Fruit fly (Drosophila melanogaster) whole organism, embryonic: Measurements from ENCODE around the gene CG31952.

Experiments used
- Asciz ChIP-seq: fragments of 200-800 bp; sonication (Bioruptor generic); optimal IDR thresholded peaks from 2 replicates; lab custom pipeline; 2017; ENCODE audit warnings: missing biosample characterization, mild to moderate bottlenecking, missing genetic modification characterization, missing genetic modification reagents
- Atf3 ChIP-seq: fragments of 200-800 bp; sonication (Bioruptor generic); optimal IDR thresholded peaks from 3 replicates; lab custom pipeline; 2016; ENCODE audit warnings: missing biosample characterization, missing genetic modification characterization
- BEAF-32 ChIP-seq: fragments of 200-800 bp; sonication (Bioruptor generic); optimal IDR thresholded peaks from 3 replicates; lab custom pipeline; 2017; ENCODE audit warnings: missing biosample characterization, missing genetic modification characterization, mild to moderate bottlenecking, moderate library complexity, missing genetic modification reagents
- Bdp1 ChIP-seq: fragments of 200-800 bp; sonication (Bioruptor generic); optimal IDR thresholded peaks from 3 replicates; lab custom pipeline; 2016; ENCODE audit warnings: missing biosample characterization, missing genetic modification characterization
- CG10654 ChIP-seq: fragments of 200-800 bp; sonication (Bioruptor generic); optimal IDR thresholded peaks from 2 replicates; lab custom pipeline; 2016; ENCODE audit warnings: missing biosample characterization, missing genetic modification characterization
- CG11456 ChIP-seq: fragments of 200-800 bp; sonication (Bioruptor generic); IDR thresholded peaks from 3 replicates; pipeline ENCODE4 v1.3.6; 2022; ENCODE audit warnings: missing biosample characterization, missing genetic modification characterization
- CG12942 ChIP-seq: fragments of 200-800 bp; sonication (Bioruptor generic); optimal IDR thresholded peaks from 3 replicates; lab custom pipeline; 2016; ENCODE audit warnings: missing biosample characterization, missing genetic modification characterization
- CG13123 ChIP-seq: fragments of 200-800 bp; sonication (Bioruptor generic); optimal IDR thresholded peaks from 2 replicates; lab custom pipeline; 2016; ENCODE audit warnings: missing biosample characterization, missing genetic modification characterization
- CG14965 ChIP-seq: fragments of 200-800 bp; sonication (Bioruptor generic); optimal IDR thresholded peaks from 2 replicates; lab custom pipeline; 2016; ENCODE audit warnings: missing biosample characterization, missing genetic modification characterization, borderline replicate concordance
- CG15269 ChIP-seq: fragments of 200-800 bp; sonication (Bioruptor generic); optimal IDR thresholded peaks from 2 replicates; lab custom pipeline; 2018; ENCODE audit warnings: missing biosample characterization, mild to moderate bottlenecking, missing genetic modification characterization, moderate library complexity
- CG15601 ChIP-seq: fragments of 200-800 bp; sonication (Bioruptor generic); optimal IDR thresholded peaks from 3 replicates; lab custom pipeline; 2019; ENCODE audit warnings: missing biosample characterization, mild to moderate bottlenecking, missing genetic modification characterization, moderate library complexity
- CG16779 ChIP-seq: fragments of 200-800 bp; sonication (Bioruptor generic); IDR thresholded peaks from 2 replicates; pipeline ENCODE4 v1.3.6; 2022; ENCODE audit warnings: missing biosample characterization, missing genetic modification characterization
- CG18476 ChIP-seq: fragments of 200-800 bp; sonication (Bioruptor generic); optimal IDR thresholded peaks from 2 replicates; lab custom pipeline; 2016; ENCODE audit warnings: missing biosample characterization, mild to moderate bottlenecking, missing genetic modification characterization
- CG18764 ChIP-seq: fragments of 200-800 bp; sonication (Bioruptor generic); optimal IDR thresholded peaks from 3 replicates; lab custom pipeline; 2016; ENCODE audit warnings: missing biosample characterization, missing genetic modification characterization
- CG2875 ChIP-seq: fragments of 200-800 bp; sonication (Bioruptor generic); optimal IDR thresholded peaks from 2 replicates; lab custom pipeline; 2017; ENCODE audit warnings: missing biosample characterization, mild to moderate bottlenecking, missing genetic modification characterization, missing genetic modification reagents
- CG3995 ChIP-seq: fragments of 200-800 bp; sonication (Bioruptor generic); optimal IDR thresholded peaks from 3 replicates; lab custom pipeline; 2016; ENCODE audit warnings: missing biosample characterization, missing genetic modification characterization
- CG42726 ChIP-seq: fragments of 200-800 bp; sonication (Bioruptor generic); IDR thresholded peaks from 2 replicates; pipeline ENCODE4 v1.3.6; 2022; ENCODE audit warnings: missing biosample characterization, missing genetic modification characterization; ENCODE audit not compliant: partially characterized antibody
- CG4617 ChIP-seq: fragments of 200-800 bp; sonication (Bioruptor generic); optimal IDR thresholded peaks from 3 replicates; lab custom pipeline; 2016; ENCODE audit warnings: missing biosample characterization, missing genetic modification characterization, borderline replicate concordance
- CG5953 ChIP-seq: fragments of 200-800 bp; sonication (Bioruptor generic); IDR thresholded peaks from 2 replicates; pipeline ENCODE4 v1.3.6; 2022; ENCODE audit warnings: missing biosample characterization, missing genetic modification characterization
- CG6254 ChIP-seq: fragments of 200-800 bp; sonication (Bioruptor generic); optimal IDR thresholded peaks from 3 replicates; lab custom pipeline; 2017; ENCODE audit warnings: mild to moderate bottlenecking, missing biosample characterization, missing genetic modification reagents, missing genetic modification characterization
- CG6791 ChIP-seq: fragments of 200-800 bp; sonication (Bioruptor generic); IDR thresholded peaks from 3 replicates; pipeline ENCODE4 v1.3.6; 2022; ENCODE audit warnings: missing biosample characterization, missing genetic modification characterization; ENCODE audit not compliant: partially characterized antibody
- CG6854 ChIP-seq: fragments of 200-800 bp; sonication (Bioruptor generic); optimal IDR thresholded peaks from 3 replicates; lab custom pipeline; 2017; ENCODE audit warnings: missing biosample characterization, mild to moderate bottlenecking, missing genetic modification characterization
- CG8089 ChIP-seq: fragments of 200-800 bp; sonication (Bioruptor generic); optimal IDR thresholded peaks from 3 replicates; lab custom pipeline; 2016; ENCODE audit warnings: missing biosample characterization, missing genetic modification characterization
- D19A ChIP-seq: fragments of 200-800 bp; optimal IDR thresholded peaks from 3 replicates; lab custom pipeline; 2019; ENCODE audit warnings: missing biosample characterization, mild to moderate bottlenecking, missing genetic modification characterization, moderate library complexity
- Dad ChIP-seq: fragments of 200-800 bp; sonication (Bioruptor generic); optimal IDR thresholded peaks from 3 replicates; lab custom pipeline; 2016; ENCODE audit warnings: missing biosample characterization, missing genetic modification characterization
- Doc3 ChIP-seq: fragments of 200-800 bp; sonication (Bioruptor generic); IDR thresholded peaks from 3 replicates; pipeline ENCODE4 v1.3.6; 2022; ENCODE audit warnings: missing biosample characterization, missing genetic modification characterization; ENCODE audit not compliant: partially characterized antibody
- Drgx ChIP-seq: fragments of 200-800 bp; sonication (Bioruptor generic); IDR thresholded peaks from 2 replicates; pipeline ENCODE4 v1.3.6; 2022; ENCODE audit warnings: missing biosample characterization, missing genetic modification characterization
- Hr3 ChIP-seq: fragments of 200-800 bp; sonication (Bioruptor generic); optimal IDR thresholded peaks from 3 replicates; lab custom pipeline; 2016; ENCODE audit warnings: missing biosample characterization, missing genetic modification characterization
- Lhr ChIP-seq: fragments of 200-800 bp; sonication (Bioruptor generic); optimal IDR thresholded peaks from 3 replicates; lab custom pipeline; 2017; ENCODE audit warnings: mild to moderate bottlenecking, missing biosample characterization, missing genetic modification reagents, missing genetic modification characterization
- MESR4 ChIP-seq: fragments of 200-800 bp; sonication (Bioruptor generic); optimal IDR thresholded peaks from 2 replicates; lab custom pipeline; 2018; ENCODE audit warnings: missing biosample characterization, mild to moderate bottlenecking, missing genetic modification characterization, moderate library complexity
- Nf-YA ChIP-seq: fragments of 200-800 bp; sonication (Bioruptor generic); IDR thresholded peaks from 2 replicates; pipeline ENCODE4 v1.3.6; 2022; ENCODE audit warnings: missing biosample characterization, missing genetic modification characterization
- PHDP ChIP-seq: fragments of 200-800 bp; sonication (Bioruptor generic); optimal IDR thresholded peaks from 3 replicates; lab custom pipeline; 2018; ENCODE audit warnings: missing biosample characterization, mild to moderate bottlenecking, missing genetic modification characterization, moderate library complexity
- Six4 ChIP-seq: fragments of 200-800 bp; sonication (Bioruptor generic); optimal IDR thresholded peaks from 2 replicates; lab custom pipeline; 2016; ENCODE audit warnings: missing biosample characterization, missing genetic modification characterization
- Spps ChIP-seq: fragments of 200-800 bp; sonication (Bioruptor generic); optimal IDR thresholded peaks from 2 replicates; lab custom pipeline; 2018; ENCODE audit warnings: missing biosample characterization, mild to moderate bottlenecking, missing genetic modification characterization
- YL-1 ChIP-seq: fragments of 200-800 bp; sonication (Bioruptor generic); optimal IDR thresholded peaks from 3 replicates; lab custom pipeline; 2017; ENCODE audit warnings: missing biosample characterization, mild to moderate bottlenecking, missing genetic modification characterization
- aop ChIP-seq: fragments of 200-800 bp; sonication (Bioruptor generic); IDR thresholded peaks from 2 replicates; pipeline ENCODE4 v1.3.6; 2022; ENCODE audit warnings: missing biosample characterization, missing genetic modification characterization
- bigmax ChIP-seq: fragments of 200-800 bp; sonication (Bioruptor generic); optimal IDR thresholded peaks from 2 replicates; lab custom pipeline; 2018; ENCODE audit warnings: missing biosample characterization, mild to moderate bottlenecking, missing genetic modification characterization
- cg ChIP-seq: fragments of 200-800 bp; sonication (Bioruptor generic); optimal IDR thresholded peaks from 3 replicates; lab custom pipeline; 2019; ENCODE audit warnings: missing biosample characterization, mild to moderate bottlenecking, missing genetic modification characterization, moderate library complexity
- en ChIP-seq: fragments of 200-800 bp; sonication (Bioruptor generic); optimal IDR thresholded peaks from 2 replicates; lab custom pipeline; 2016; ENCODE audit warnings: missing biosample characterization, missing genetic modification characterization
- gt ChIP-seq: fragments of 200-800 bp; sonication (Bioruptor generic); IDR thresholded peaks from 2 replicates; pipeline ENCODE4 v1.3.6; 2022; ENCODE audit warnings: missing biosample characterization, missing genetic modification characterization
- nerfin-1 ChIP-seq: fragments of 200-800 bp; sonication (Bioruptor generic); optimal IDR thresholded peaks from 3 replicates; lab custom pipeline; 2019; ENCODE audit warnings: missing biosample characterization, mild to moderate bottlenecking, missing genetic modification characterization, moderate library complexity
- oc ChIP-seq: fragments of 200-800 bp; sonication (Bioruptor generic); optimal IDR thresholded peaks from 2 replicates; lab custom pipeline; 2018; ENCODE audit warnings: missing biosample characterization, mild to moderate bottlenecking, missing genetic modification characterization, moderate library complexity
- schlank ChIP-seq: fragments of 200-800 bp; sonication (Bioruptor generic); optimal IDR thresholded peaks from 2 replicates; lab custom pipeline; 2018; ENCODE audit warnings: missing biosample characterization, mild to moderate bottlenecking, missing genetic modification characterization
- sisA ChIP-seq: fragments of 200-800 bp; sonication (Bioruptor generic); IDR thresholded peaks from 2 replicates; pipeline ENCODE4 v1.3.6; 2022; ENCODE audit warnings: missing biosample characterization, missing genetic modification characterization
- sob ChIP-seq: fragments of 200-800 bp; sonication (Bioruptor generic); IDR thresholded peaks from 2 replicates; pipeline ENCODE4 v1.3.6; 2022; ENCODE audit warnings: missing biosample characterization, missing genetic modification characterization
- wek ChIP-seq: fragments of 200-800 bp; sonication (Bioruptor generic); optimal IDR thresholded peaks from 3 replicates; lab custom pipeline; 2018; ENCODE audit warnings: missing biosample characterization, mild to moderate bottlenecking, missing genetic modification characterization, moderate library complexity
- z ChIP-seq: fragments of 200-800 bp; sonication (Bioruptor generic); IDR thresholded peaks from 3 replicates; pipeline ENCODE4 v1.3.6; 2022; ENCODE audit warnings: missing biosample characterization, missing genetic modification characterization
- zfh1 ChIP-seq: fragments of 200-800 bp; sonication (Bioruptor generic); IDR thresholded peaks from 3 replicates; pipeline ENCODE4 v1.3.6; 2022; ENCODE audit warnings: missing biosample characterization, missing genetic modification characterization

CG31952 gene

dm6 chr2L:3449555-3450320 lies 33.2 kb downstream of the CG31952 start, which contains the start of gene Snx1 (continued):
- TF ChIP-seq sob (GFP tag; lab: Robert Waterston, UW): no peak
- TF ChIP-seq nerfin-1: peak; percentile 31
- TF ChIP-seq PHDP (tag; lab: Kevin White, UChicago): no peak
- no peak for TF ChIP-seq CG8089 (GFP tag; lab: Kevin White, UChicago)
- TF ChIP-seq aop: no peak
- TF ChIP-seq wek: no peak
- no peak for TF ChIP-seq CG5953 (GFP tag; lab: Robert Waterston, UW)
- no peak for TF ChIP-seq en (GFP tag; lab: Kevin White, UChicago)
- TF ChIP-seq Drgx (GFP tag; lab: Robert Waterston, UW): no peak
- no peak for TF ChIP-seq CG18764 (GFP tag; lab: Kevin White, UChicago)
- peak; percentile 51 for TF ChIP-seq YL-1
- no peak for TF ChIP-seq CG12942 (GFP tag; lab: Kevin White, UChicago)
- TF ChIP-seq sisA (GFP tag; lab: Robert Waterston, UW): no peak
- peak; percentile 35 for TF ChIP-seq CG4617 (GFP tag; lab: Kevin White, UChicago)
- no peak for TF ChIP-seq CG13123
- no peak for TF ChIP-seq CG6254 (GFP tag; lab: Kevin White, UChicago)
- TF ChIP-seq CG42726 (GFP tag; lab: Robert Waterston, UW): no peak
- no peak for TF ChIP-seq Asciz
- no peak for TF ChIP-seq CG2875 (GFP tag; lab: Kevin White, UChicago)
- TF ChIP-seq Bdp1 (GFP tag; lab: Kevin White, UChicago): no peak
- peak; percentile 92 for TF ChIP-seq CG3995 (GFP tag; lab: Kevin White, UChicago)
- TF ChIP-seq Spps (tag; lab: Kevin White, UChicago): no peak
- TF ChIP-seq CG11456: no peak
- TF ChIP-seq CG15269 (tag; lab: Kevin White, UChicago): no peak
- TF ChIP-seq Hr3: no peak
- TF ChIP-seq CG14965: no peak
- TF ChIP-seq CG6791 (GFP tag; lab: Robert Waterston, UW): no peak
- TF ChIP-seq Six4: no peak
- no peak for TF ChIP-seq CG16779 (GFP tag; lab: Robert Waterston, UW)
- TF ChIP-seq D19A (tag; lab: Kevin White, UChicago): no peak
- peak; percentile 20 for TF ChIP-seq Lhr
- TF ChIP-seq MESR4: peak; percentile 54
- TF ChIP-seq z: no peak
- no peak for TF ChIP-seq oc (tag; lab: Kevin White, UChicago)
- TF ChIP-seq bigmax (GFP tag; lab: Kevin White, UChicago): no peak
- TF ChIP-seq CG10654 (GFP tag; lab: Kevin White, UChicago): no peak
- TF ChIP-seq zfh1: no peak
- TF ChIP-seq CG6854 (GFP tag; lab: Kevin White, UChicago): no peak
- TF ChIP-seq CG18476 (GFP tag; lab: Kevin White, UChicago): no peak
- TF ChIP-seq schlank (tag; lab: Kevin White, UChicago): no peak
- TF ChIP-seq BEAF-32 (GFP tag; lab: Kevin White, UChicago): peak; percentile 29
- no peak for TF ChIP-seq Nf-YA (GFP tag; lab: Robert Waterston, UW)
- no peak for TF ChIP-seq gt (GFP tag; lab: Robert Waterston, UW)
- TF ChIP-seq Atf3 (GFP tag; lab: Kevin White, UChicago): no peak
- TF ChIP-seq CG15601 (tag; lab: Kevin White, UChicago): no peak
- no peak for TF ChIP-seq Doc3 (GFP tag; lab: Robert Waterston, UW)
- no peak for TF ChIP-seq Dad (GFP tag; lab: Kevin White, UChicago)
- no peak for TF ChIP-seq cg
